Worm (Caenorhabditis elegans) whole organism, mixed stage, embryonic: Measurements from ENCODE around the gene F35E8.7.

Experiments used
- bed-3 ChIP-seq: fragments of 200-800 bp; sonication (Bioruptor generic); optimal IDR thresholded peaks from 3 replicates; lab custom pipeline; 2018; ENCODE audit warnings: mild to moderate bottlenecking, missing genetic modification characterization, moderate library complexity, missing compliant biosample characterization
- blmp-1 ChIP-seq: fragments of 150-350 bp; optimal IDR thresholded peaks from 2 replicates; lab custom pipeline; 2014; ENCODE audit warnings: missing biosample characterization, missing genetic modification characterization
- ceh-39 ChIP-seq: fragments of 150-350 bp; optimal IDR thresholded peaks from 2 replicates; lab custom pipeline; 2014; ENCODE audit warnings: missing biosample characterization, missing genetic modification characterization
- ceh-43 ChIP-seq: fragments of 200-800 bp; sonication (Bioruptor generic); optimal IDR thresholded peaks from 2 replicates; lab custom pipeline; 2018; ENCODE audit warnings: mild to moderate bottlenecking, missing genetic modification characterization, moderate library complexity, missing compliant biosample characterization
- ceh-83 ChIP-seq: fragments of 200-800 bp; sonication (Bioruptor generic); optimal IDR thresholded peaks from 2 replicates; lab custom pipeline; 2018; ENCODE audit warnings: mild to moderate bottlenecking, missing genetic modification characterization, missing compliant biosample characterization
- ces-1 ChIP-seq: fragments of 150-350 bp; optimal IDR thresholded peaks from 2 replicates; lab custom pipeline; 2014; ENCODE audit warnings: missing biosample characterization, missing genetic modification reagents, missing genetic modification characterization
- cnd-1 ChIP-seq: fragments of 200-800 bp; sonication (Bioruptor generic); optimal IDR thresholded peaks from 2 replicates; lab custom pipeline; 2018; ENCODE audit warnings: mild to moderate bottlenecking, missing genetic modification characterization, missing compliant biosample characterization
- drap-1 ChIP-seq: fragments of 200-800 bp; sonication (Bioruptor generic); optimal IDR thresholded peaks from 3 replicates; lab custom pipeline; 2018; ENCODE audit warnings: mild to moderate bottlenecking, missing genetic modification characterization, missing compliant biosample characterization
- elt-1 ChIP-seq: sonication (generic microtip); optimal IDR thresholded peaks from 2 replicates; lab custom pipeline; 2017; ENCODE audit warnings: missing genetic modification characterization, mild to moderate bottlenecking, missing compliant biosample characterization, antibody characterized with exemption, moderate library complexity, borderline replicate concordance; ENCODE audit not compliant: insufficient read depth
- elt-3 ChIP-seq: fragments of 150-350 bp; optimal IDR thresholded peaks from 2 replicates; lab custom pipeline; 2014; ENCODE audit warnings: missing biosample characterization, missing genetic modification characterization
- flh-1 ChIP-seq: fragments of 200-800 bp; sonication (Bioruptor generic); optimal IDR thresholded peaks from 2 replicates; lab custom pipeline; 2018; ENCODE audit warnings: mild to moderate bottlenecking, missing genetic modification characterization, moderate library complexity, missing compliant biosample characterization
- ham-2 ChIP-seq: fragments of 200-800 bp; sonication (Bioruptor generic); optimal IDR thresholded peaks from 2 replicates; lab custom pipeline; 2018; ENCODE audit warnings: mild to moderate bottlenecking, missing genetic modification characterization, missing compliant biosample characterization
- hlh-1 ChIP-seq: fragments of 150-350 bp; optimal IDR thresholded peaks from 2 replicates; lab custom pipeline; 2014; ENCODE audit warnings: missing biosample characterization, missing genetic modification reagents, missing genetic modification characterization
- lin-13 ChIP-seq: fragments of 150-350 bp; optimal IDR thresholded peaks from 2 replicates; lab custom pipeline; 2014; ENCODE audit warnings: missing biosample characterization, missing genetic modification characterization
- lin-32 ChIP-seq: fragments of 200-800 bp; sonication (Bioruptor generic); optimal IDR thresholded peaks from 2 replicates; lab custom pipeline; 2018; ENCODE audit warnings: mild to moderate bottlenecking, missing genetic modification characterization, missing compliant biosample characterization
- mab-5 ChIP-seq: fragments of 150-350 bp; optimal IDR thresholded peaks from 2 replicates; lab custom pipeline; 2014; ENCODE audit warnings: missing biosample characterization, missing genetic modification characterization
- mep-1 ChIP-seq: fragments of 150-350 bp; optimal IDR thresholded peaks from 2 replicates; lab custom pipeline; 2017; ENCODE audit warnings: missing biosample characterization, missing genetic modification reagents, missing genetic modification characterization, inconsistent platforms
- mls-2 ChIP-seq: sonication (generic microtip); optimal IDR thresholded peaks from 2 replicates; lab custom pipeline; 2016; ENCODE audit warnings: mild to moderate bottlenecking, missing genetic modification characterization, moderate library complexity, missing compliant biosample characterization
- nhr-2 ChIP-seq: fragments of 150-350 bp; optimal IDR thresholded peaks from 2 replicates; lab custom pipeline; 2014; ENCODE audit warnings: missing biosample characterization, missing genetic modification characterization
- nhr-237 ChIP-seq: fragments of 150-350 bp; optimal IDR thresholded peaks from 2 replicates; lab custom pipeline; 2014; ENCODE audit warnings: missing biosample characterization, missing genetic modification characterization
- nhr-76 ChIP-seq: sonication (generic microtip); optimal IDR thresholded peaks from 2 replicates; lab custom pipeline; 2017; ENCODE audit warnings: missing biosample characterization, missing genetic modification characterization
- pha-4 ChIP-seq: fragments of 150-350 bp; optimal IDR thresholded peaks from 2 replicates; lab custom pipeline; 2018; ENCODE audit warnings: missing biosample characterization, missing genetic modification reagents, missing genetic modification characterization
- sem-2 ChIP-seq: fragments of 200-800 bp; sonication (Bioruptor generic); optimal IDR thresholded peaks from 2 replicates; lab custom pipeline; 2018; ENCODE audit warnings: mild to moderate bottlenecking, missing genetic modification characterization, missing compliant biosample characterization
- sptf-1 ChIP-seq: sonication (generic microtip); optimal IDR thresholded peaks from 2 replicates; lab custom pipeline; 2017; ENCODE audit warnings: mild to moderate bottlenecking, missing genetic modification characterization, moderate library complexity, missing compliant biosample characterization
- unc-39 ChIP-seq: fragments of 150-350 bp; optimal IDR thresholded peaks from 2 replicates; lab custom pipeline; 2014; ENCODE audit warnings: missing biosample characterization, missing genetic modification characterization
- unc-62 ChIP-seq: fragments of 150-350 bp; optimal IDR thresholded peaks from 2 replicates; lab custom pipeline; 2014; ENCODE audit warnings: missing biosample characterization, missing genetic modification reagents, missing genetic modification characterization
- ztf-11 ChIP-seq: fragments of 150-350 bp; optimal IDR thresholded peaks from 2 replicates; lab custom pipeline; 2014; ENCODE audit warnings: missing biosample characterization, missing genetic modification characterization

F35E8.7 gene

DNA sequence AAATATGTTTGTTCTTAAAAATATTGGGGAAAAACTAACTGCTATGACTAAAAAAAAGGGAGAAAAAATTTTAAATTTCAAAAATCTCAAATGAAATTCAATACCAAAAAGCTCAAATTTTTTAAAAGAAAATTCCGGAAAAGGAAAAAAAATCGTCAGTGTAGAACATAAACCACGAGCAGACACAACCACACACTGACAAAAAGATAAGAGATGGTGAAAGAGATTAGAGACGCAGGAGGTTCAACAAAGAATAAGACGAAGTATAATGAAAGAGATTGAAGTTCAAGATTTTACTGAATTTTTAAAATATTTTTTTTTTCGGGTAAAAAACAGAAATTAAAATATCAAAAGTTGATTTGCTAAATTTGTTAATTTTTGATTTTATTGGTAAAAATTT, 33.8 kb upstream of the F35E8.7 start:
- TF ChIP-seq cnd-1 (tag; lab: Kevin White, UChicago) (no peak), unc-62 (no peak), blmp-1 (no peak), pha-4 (tag; lab: Kevin White, UChicago) (no peak), sem-2 (GFP tag; lab: Kevin White, UChicago) (no peak), unc-39 (tag; lab: Kevin White, UChicago) (no peak), ham-2 (GFP tag; lab: Kevin White, UChicago) (no peak), nhr-2 (tag; lab: Kevin White, UChicago) (no peak), ces-1 (GFP tag; lab: Kevin White, UChicago) (no peak), ceh-83 (GFP tag; lab: Kevin White, UChicago) (no peak), mep-1 (tag; lab: Kevin White, UChicago) (no peak), mls-2 (tag; lab: Kevin White, UChicago) (no peak), sptf-1 (tag; lab: Kevin White, UChicago) (no peak), elt-1 (tag; lab: Kevin White, UChicago) (no peak), ztf-11 (no peak), bed-3 (GFP tag; lab: Kevin White, UChicago) (no peak), hlh-1 (tag; lab: Kevin White, UChicago) (no peak), elt-3 (tag; lab: Kevin White, UChicago) (no peak), flh-1 (GFP tag; lab: Kevin White, UChicago) (no peak)

DNA sequence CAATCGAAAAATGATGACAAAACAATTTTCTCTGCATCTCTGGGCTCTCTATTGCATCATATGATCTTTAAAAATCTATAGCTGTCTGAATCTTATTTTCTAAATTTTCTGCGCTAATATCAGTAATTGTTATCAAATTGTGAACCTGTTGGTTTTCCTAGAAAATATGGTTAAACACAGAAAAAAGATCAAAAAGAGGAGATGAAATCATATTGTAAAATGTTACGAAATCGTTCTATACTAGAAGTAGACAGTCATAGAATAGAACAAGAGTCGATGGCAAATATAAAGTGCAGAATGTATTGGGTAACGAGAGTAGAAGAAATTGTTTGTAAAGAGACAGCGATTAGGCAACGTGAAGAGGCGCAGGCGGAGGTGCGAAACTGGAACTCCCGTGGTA, 33.1 kb upstream of the F35E8.7 start:
- no peak for TF ChIP-seq drap-1
- no peak for TF ChIP-seq lin-13 (tag; lab: Kevin White, UChicago)
- no peak for TF ChIP-seq elt-3 (tag; lab: Kevin White, UChicago)
- TF ChIP-seq nhr-237, result peak; percentile 57
- no peak for TF ChIP-seq lin-32 (GFP tag; lab: Kevin White, UChicago)

DNA sequence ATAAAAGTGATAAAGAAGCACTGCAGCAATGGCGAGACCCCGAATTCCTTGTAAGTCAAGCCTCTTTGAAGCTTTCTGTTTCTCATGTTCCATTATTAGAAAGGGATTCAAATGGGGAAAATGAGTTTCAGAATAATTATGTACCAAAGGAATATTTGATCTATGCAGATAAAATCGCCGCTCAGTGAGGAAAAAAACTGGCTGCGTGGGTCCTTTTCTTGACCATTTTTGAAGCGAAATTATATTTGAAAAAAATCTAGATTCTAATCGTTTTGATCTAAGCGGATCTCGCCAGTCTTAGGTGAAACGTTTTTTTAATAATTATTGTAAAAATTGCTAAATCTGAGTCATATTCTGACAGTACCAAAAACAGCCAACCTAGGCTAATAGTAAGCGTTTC, 29.1 kb upstream of the F35E8.7 start, which contains the start of gene oac-42:
Gene oac-42 (minus strand): TSS at position 101 of the 400 bp plus-strand sequence.
- no peak for TF ChIP-seq nhr-2 (tag; lab: Kevin White, UChicago)

DNA sequence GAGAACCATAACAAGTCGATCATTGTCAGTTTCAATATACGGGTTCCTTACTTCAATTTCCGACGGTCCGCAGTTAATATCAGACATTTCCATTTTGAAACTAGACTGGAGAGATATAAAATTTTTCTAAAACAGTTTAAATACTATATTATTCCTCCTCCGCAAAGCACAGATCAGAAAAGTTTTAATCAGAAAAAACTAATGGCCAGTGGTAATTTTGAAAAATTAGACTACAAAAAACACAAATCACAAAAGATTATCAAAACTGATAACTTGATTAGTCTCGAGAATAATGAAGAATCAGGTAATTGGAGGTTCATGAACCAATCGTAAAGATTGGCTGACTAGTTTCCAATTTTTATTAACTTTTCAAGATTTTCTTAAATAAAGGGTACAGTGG, 27.8 kb upstream of the F35E8.7 start, which contains the start of gene T06C12.9:
Gene T06C12.9 (minus strand): TSS at position 101 of the 400 bp plus-strand sequence.
- TF ChIP-seq ces-1 (GFP tag; lab: Kevin White, UChicago) (no peak), mls-2 (tag; lab: Kevin White, UChicago) (no peak), nhr-2 (tag; lab: Kevin White, UChicago) (no peak), mab-5 (tag; lab: Kevin White, UChicago) (no peak), mep-1 (tag; lab: Kevin White, UChicago) (no peak), nhr-237 (no peak), sem-2 (GFP tag; lab: Kevin White, UChicago) (no peak), ham-2 (GFP tag; lab: Kevin White, UChicago) (no peak), cnd-1 (tag; lab: Kevin White, UChicago) (no peak), ztf-11 (no peak), flh-1 (GFP tag; lab: Kevin White, UChicago) (no peak), lin-32 (GFP tag; lab: Kevin White, UChicago) (no peak), ceh-43 (GFP tag; lab: Kevin White, UChicago) (no peak)

DNA sequence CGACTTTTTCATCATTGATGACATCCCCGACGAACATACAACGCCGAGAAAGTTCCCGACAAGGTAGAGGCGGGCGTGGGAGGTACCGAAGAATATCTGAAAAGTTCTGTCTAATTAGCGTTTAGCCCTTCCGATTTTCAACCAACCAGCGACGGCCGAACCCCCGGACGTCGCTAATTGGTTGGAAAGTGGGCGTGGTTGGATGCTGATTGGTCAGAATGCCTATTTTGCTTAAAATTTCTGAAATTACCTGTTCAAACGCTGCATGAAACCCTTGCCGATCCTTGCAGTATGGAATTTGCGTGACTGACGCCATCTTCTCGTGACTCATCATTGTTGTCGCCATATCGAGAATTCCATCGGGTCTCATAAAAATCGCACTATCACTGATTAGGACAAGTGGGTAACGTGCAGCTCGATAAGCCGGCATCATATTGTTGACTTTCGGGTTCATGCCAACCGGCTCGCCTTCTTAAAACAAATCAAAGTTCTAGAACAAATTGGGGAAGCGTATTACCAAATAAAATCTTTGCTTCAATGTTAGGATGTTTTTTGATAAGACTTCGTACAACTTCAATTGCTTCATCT, 26.0 kb upstream of the F35E8.7 start:
- TF ChIP-seq bed-3 (GFP tag; lab: Kevin White, UChicago) (no peak), unc-62 (no peak), sem-2 (GFP tag; lab: Kevin White, UChicago) (no peak), mls-2 (tag; lab: Kevin White, UChicago) (no peak), ceh-43 (GFP tag; lab: Kevin White, UChicago) (no peak)

DNA sequence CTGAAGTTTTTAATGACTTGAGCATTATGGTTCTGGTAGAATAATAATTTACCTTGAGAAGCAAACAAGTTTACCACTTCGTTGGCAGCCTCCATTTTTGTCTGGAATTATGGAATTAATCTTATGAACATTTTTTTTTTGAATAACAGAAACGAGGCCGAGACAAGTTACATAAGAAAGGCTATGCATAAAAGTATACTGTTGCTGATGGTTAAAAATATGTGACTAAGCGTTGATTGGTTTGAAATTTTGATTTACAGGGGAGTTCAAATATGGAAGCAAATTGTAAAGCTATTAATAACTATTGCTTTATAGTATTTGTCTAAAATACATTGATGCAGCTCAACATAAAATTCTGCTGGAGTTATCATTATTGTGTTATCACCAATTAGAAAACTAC, 25.1 kb upstream of the F35E8.7 start, which contains the start of gene cgt-1:
Gene cgt-1 (minus strand): TSS at position 101 of the 400 bp plus-strand sequence.
- TF ChIP-seq blmp-1 (no peak), ceh-43 (GFP tag; lab: Kevin White, UChicago) (no peak), sptf-1 (tag; lab: Kevin White, UChicago) (no peak), unc-39 (tag; lab: Kevin White, UChicago) (no peak), nhr-76 (no peak), ceh-39 (tag; lab: Kevin White, UChicago) (no peak)
